Fruit fly (Drosophila melanogaster): ENCODE results near the gene Cht7.

Gene Cht7

DNA sequence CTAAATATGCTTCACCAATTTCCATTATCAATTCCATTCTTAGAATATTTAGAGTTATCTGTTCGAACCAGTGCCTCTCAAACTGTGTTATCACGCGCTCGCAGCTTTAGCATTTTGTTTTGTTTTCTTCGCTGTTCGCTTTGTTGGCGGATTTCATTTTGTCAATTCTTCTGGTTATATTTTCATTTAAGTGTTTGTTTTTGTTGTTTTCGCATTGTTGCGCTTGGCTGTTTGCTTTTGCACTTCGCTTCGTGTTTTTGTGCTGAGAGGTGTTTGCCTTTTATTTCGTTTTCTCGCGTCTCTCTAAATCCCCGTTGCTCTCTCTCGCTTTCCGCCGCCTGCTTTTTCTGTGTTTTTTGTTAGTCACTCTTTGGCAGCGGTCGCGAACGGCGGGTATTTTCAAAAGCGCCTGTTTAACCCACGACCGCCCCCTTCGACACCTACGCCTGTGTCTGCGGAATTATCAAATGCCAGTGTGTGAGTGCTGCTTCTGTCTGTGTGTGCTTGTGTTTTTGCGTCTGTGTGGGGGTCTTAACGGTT, 29.1 kb downstream of the Cht7 start (continued):
- TF ChIP-seq tup (GFP tag; optimal IDR thresholded peaks at IDR 0.05) (no peak), CG4854 (GFP tag; optimal IDR thresholded peaks at IDR 0.05) (no peak), Usf (GFP tag; optimal IDR thresholded peaks at IDR 0.05) (no peak), mld (GFP tag; IDR thresholded peaks at IDR 0.05; ENCODE audit: partially characterized antibody) (no peak), CG43689 (GFP tag; IDR thresholded peaks at IDR 0.05) (no peak), dmrt11E (tag; optimal IDR thresholded peaks at IDR 0.05) (no peak), corto (GFP tag; optimal IDR thresholded peaks at IDR 0.05) (no peak), Ets97D (GFP tag; optimal IDR thresholded peaks at IDR 0.05) (no peak), da (GFP tag; optimal IDR thresholded peaks at IDR 0.05) (no peak), Sry-δ (GFP tag; optimal IDR thresholded peaks at IDR 0.05) (no peak), CrebB (tag; optimal IDR thresholded peaks at IDR 0.05) (peak; percentile 20), CG2889 (GFP tag; IDR thresholded peaks at IDR 0.05) (no peak), row (GFP tag; IDR thresholded peaks at IDR 0.05) (peak; percentile 35; the same call in 1 of the 3 replicates), CG1603 (tag; optimal IDR thresholded peaks at IDR 0.05) (peak; percentile 25), usp (GFP tag; optimal IDR thresholded peaks at IDR 0.05) (no peak), ewg (GFP tag; optimal IDR thresholded peaks at IDR 0.05) (no peak), CG10979 (tag; optimal IDR thresholded peaks at IDR 0.05) (no peak), Fer3 (tag; optimal IDR thresholded peaks at IDR 0.05) (peak; percentile 50), CG16813 (GFP tag; IDR thresholded peaks at IDR 0.05; ENCODE audit: partially characterized antibody) (no peak), CG17359 (tag; optimal IDR thresholded peaks at IDR 0.05) (peak; percentile 29), CG32532 (GFP tag; IDR thresholded peaks at IDR 0.05) (peak; percentile 69), Atf3 (GFP tag; optimal IDR thresholded peaks at IDR 0.05) (no peak), Dll (GFP tag; IDR thresholded peaks at IDR 0.05; ENCODE audit: partially characterized antibody) (0 out of 4 replicates have a peak, but pooled peaks have one; percentile 24), CG6175 (GFP tag; IDR thresholded peaks at IDR 0.05) (no peak), Nf-YB (GFP tag; optimal IDR thresholded peaks at IDR 0.05) (no peak), Max (GFP tag; optimal IDR thresholded peaks at IDR 0.05) (no peak), Fer2 (tag; optimal IDR thresholded peaks at IDR 0.05) (no peak), gfzf (GFP tag; optimal IDR thresholded peaks at IDR 0.05) (no peak), CG10274 (GFP tag; optimal IDR thresholded peaks at IDR 0.05) (no peak), Awh (GFP tag; IDR thresholded peaks at IDR 0.05) (peak; percentile 73), ap (GFP tag; IDR thresholded peaks at IDR 0.05) (no peak), GATAe (GFP tag; conservative IDR thresholded peaks at IDR 0.05) (peak; percentile 49), CG1792 (GFP tag; optimal IDR thresholded peaks at IDR 0.05) (peak; percentile 15), CG8478 (optimal IDR thresholded peaks at IDR 0.05) (no peak), Oaz (GFP tag; IDR thresholded peaks at IDR 0.05) (no peak), Deaf1 (tag; optimal IDR thresholded peaks at IDR 0.05) (peak; percentile 69), btn (GFP tag; optimal IDR thresholded peaks at IDR 0.05) (no peak), CG4424 (GFP tag; optimal IDR thresholded peaks at IDR 0.05) (no peak), trem (tag; optimal IDR thresholded peaks at IDR 0.05) (no peak), CG15011 (GFP tag; optimal IDR thresholded peaks at IDR 0.05) (no peak), wdn (GFP tag; IDR thresholded peaks at IDR 0.05) (peak; percentile 33; the same call in 1 of the 2 replicates), fd96Cb (tag; optimal IDR thresholded peaks at IDR 0.05) (no peak), CG3726 (GFP tag; IDR thresholded peaks at IDR 0.05) (no peak), Meics (GFP tag; optimal IDR thresholded peaks at IDR 0.05) (peak; percentile 33), Optix (GFP tag; IDR thresholded peaks at IDR 0.05) (no peak), CG14667 (GFP tag; IDR thresholded peaks at IDR 0.05) (no peak), CG14441 (GFP tag; IDR thresholded peaks at IDR 0.05) (no peak), otp (GFP tag; IDR thresholded peaks at IDR 0.05) (peak; percentile 62; the same call in 1 of the 3 replicates), CG17912 (GFP tag; optimal IDR thresholded peaks at IDR 0.05) (peak; percentile 44), CG5245 (GFP tag; optimal IDR thresholded peaks at IDR 0.05) (peak; percentile 14), mirr (GFP tag; optimal IDR thresholded peaks at IDR 0.05) (peak; percentile 84)

Measured in whole organism, embryonic.